Fruit fly (Drosophila melanogaster) whole organism, embryonic: Measurements from ENCODE around the gene CG34417.

Experiments used
- B-H2 ChIP-seq: fragments of 200-800 bp; sonication (Bioruptor generic); optimal IDR thresholded peaks from 2 replicates; lab custom pipeline; 2018; ENCODE audit warnings: missing biosample characterization, mild to moderate bottlenecking, missing genetic modification characterization
- CG11456 ChIP-seq: fragments of 200-800 bp; sonication (Bioruptor generic); IDR thresholded peaks from 3 replicates; pipeline ENCODE4 v1.3.6; 2022; ENCODE audit warnings: missing biosample characterization, missing genetic modification characterization
- CG12104 ChIP-seq: fragments of 200-800 bp; sonication (Bioruptor generic); optimal IDR thresholded peaks from 3 replicates; lab custom pipeline; 2016; ENCODE audit warnings: missing biosample characterization, missing genetic modification characterization
- CG12744 ChIP-seq: fragments of 200-800 bp; sonication (Bioruptor generic); optimal IDR thresholded peaks from 2 replicates; lab custom pipeline; 2016; ENCODE audit warnings: missing biosample characterization, missing genetic modification characterization
- CG13624 ChIP-seq: fragments of 200-800 bp; sonication (Bioruptor generic); optimal IDR thresholded peaks from 2 replicates; lab custom pipeline; 2016; ENCODE audit warnings: missing biosample characterization, missing genetic modification characterization
- CG14710 ChIP-seq: fragments of 200-800 bp; sonication (Bioruptor generic); optimal IDR thresholded peaks from 3 replicates; lab custom pipeline; 2019; ENCODE audit warnings: missing biosample characterization, mild to moderate bottlenecking, missing genetic modification characterization, moderate library complexity
- CG17829 ChIP-seq: fragments of 200-800 bp; optimal IDR thresholded peaks from 2 replicates; lab custom pipeline; 2019; ENCODE audit warnings: missing biosample characterization, mild to moderate bottlenecking, missing genetic modification characterization, moderate library complexity
- CG1792 ChIP-seq: fragments of 200-800 bp; sonication (Bioruptor generic); optimal IDR thresholded peaks from 2 replicates; lab custom pipeline; 2016; ENCODE audit warnings: missing biosample characterization, missing genetic modification characterization
- CG18476 ChIP-seq: fragments of 200-800 bp; sonication (Bioruptor generic); optimal IDR thresholded peaks from 2 replicates; lab custom pipeline; 2016; ENCODE audit warnings: missing biosample characterization, mild to moderate bottlenecking, missing genetic modification characterization
- CG2202 ChIP-seq: fragments of 200-800 bp; sonication (Bioruptor generic); optimal IDR thresholded peaks from 2 replicates; lab custom pipeline; 2018; ENCODE audit warnings: missing biosample characterization, mild to moderate bottlenecking, missing genetic modification characterization
- CG32532 ChIP-seq: fragments of 200-800 bp; sonication (Bioruptor generic); IDR thresholded peaks from 2 replicates; pipeline ENCODE4 v1.3.6; 2022; ENCODE audit warnings: missing biosample characterization, missing genetic modification characterization
- CG3281 ChIP-seq: fragments of 200-800 bp; sonication (Bioruptor generic); optimal IDR thresholded peaks from 3 replicates; lab custom pipeline; 2017; ENCODE audit warnings: missing biosample characterization, mild to moderate bottlenecking, missing genetic modification characterization
- CG34224 ChIP-seq: fragments of 200-800 bp; sonication (Bioruptor generic); IDR thresholded peaks from 3 replicates; pipeline ENCODE4 v1.3.6; 2022; ENCODE audit warnings: missing biosample characterization, missing genetic modification characterization; ENCODE audit not compliant: partially characterized antibody
- CG3838 ChIP-seq: fragments of 200-800 bp; sonication (Bioruptor generic); optimal IDR thresholded peaks from 3 replicates; lab custom pipeline; 2016; ENCODE audit warnings: missing biosample characterization, missing genetic modification characterization
- CG42726 ChIP-seq: fragments of 200-800 bp; sonication (Bioruptor generic); IDR thresholded peaks from 2 replicates; pipeline ENCODE4 v1.3.6; 2022; ENCODE audit warnings: missing biosample characterization, missing genetic modification characterization; ENCODE audit not compliant: partially characterized antibody
- CG4282 ChIP-seq: fragments of 200-800 bp; sonication (Bioruptor generic); optimal IDR thresholded peaks from 2 replicates; lab custom pipeline; 2016; ENCODE audit warnings: missing biosample characterization, missing genetic modification characterization
- CG4617 ChIP-seq: fragments of 200-800 bp; sonication (Bioruptor generic); optimal IDR thresholded peaks from 3 replicates; lab custom pipeline; 2016; ENCODE audit warnings: missing biosample characterization, missing genetic modification characterization, borderline replicate concordance
- CG6272 ChIP-seq: fragments of 200-800 bp; sonication (Bioruptor generic); IDR thresholded peaks from 2 replicates; pipeline ENCODE4 v1.3.6; 2022; ENCODE audit warnings: missing biosample characterization, missing genetic modification characterization
- CG7963 ChIP-seq: fragments of 200-800 bp; sonication (Bioruptor generic); IDR thresholded peaks from 3 replicates; pipeline ENCODE4 v1.3.6; 2022; ENCODE audit warnings: missing biosample characterization, missing genetic modification characterization; ENCODE audit not compliant: partially characterized antibody
- CG7987 ChIP-seq: fragments of 200-800 bp; sonication (Bioruptor generic); optimal IDR thresholded peaks from 2 replicates; lab custom pipeline; 2018; ENCODE audit warnings: missing biosample characterization, mild to moderate bottlenecking, missing genetic modification characterization, moderate library complexity
- CG8281 ChIP-seq: fragments of 200-800 bp; sonication (Bioruptor generic); optimal IDR thresholded peaks from 2 replicates; lab custom pipeline; 2018; ENCODE audit warnings: missing biosample characterization, mild to moderate bottlenecking, missing genetic modification characterization, moderate library complexity
- CG9797 ChIP-seq: fragments of 200-800 bp; sonication (Bioruptor generic); optimal IDR thresholded peaks from 3 replicates; lab custom pipeline; 2018; ENCODE audit warnings: missing biosample characterization, mild to moderate bottlenecking, missing genetic modification characterization
- CG9932 ChIP-seq: fragments of 200-800 bp; sonication (Bioruptor generic); IDR thresholded peaks from 2 replicates; pipeline ENCODE4 v1.3.6; 2022; ENCODE audit warnings: missing biosample characterization, missing genetic modification characterization
- Dip2 ChIP-seq: fragments of 200-800 bp; sonication (Bioruptor generic); IDR thresholded peaks from 2 replicates; pipeline ENCODE4 v1.3.6; 2022; ENCODE audit warnings: missing biosample characterization, missing genetic modification characterization
- Dp ChIP-seq: fragments of 200-800 bp; sonication (Bioruptor generic); optimal IDR thresholded peaks from 2 replicates; lab custom pipeline; 2018; ENCODE audit warnings: missing biosample characterization, mild to moderate bottlenecking, missing genetic modification characterization, moderate library complexity
- HLH54F ChIP-seq: fragments of 200-800 bp; sonication (Bioruptor generic); optimal IDR thresholded peaks from 3 replicates; lab custom pipeline; 2016; ENCODE audit warnings: missing biosample characterization, missing genetic modification characterization
- Hmx ChIP-seq: fragments of 200-800 bp; sonication (Bioruptor generic); optimal IDR thresholded peaks from 2 replicates; lab custom pipeline; 2016; ENCODE audit warnings: missing biosample characterization, missing genetic modification characterization
- MESR4 ChIP-seq: fragments of 200-800 bp; sonication (Bioruptor generic); optimal IDR thresholded peaks from 2 replicates; lab custom pipeline; 2018; ENCODE audit warnings: missing biosample characterization, mild to moderate bottlenecking, missing genetic modification characterization, moderate library complexity
- Med ChIP-seq: fragments of 200-800 bp; sonication (Bioruptor generic); peaks from one replicate; lab custom pipeline; 2016; ENCODE audit warnings: missing biosample characterization, missing genetic modification characterization, mild to moderate bottlenecking, inconsistent platforms, moderate library complexity
- Nf-YB ChIP-seq: fragments of 200-800 bp; sonication (Bioruptor generic); optimal IDR thresholded peaks from 3 replicates; lab custom pipeline; 2019; ENCODE audit warnings: missing biosample characterization, mild to moderate bottlenecking, missing genetic modification characterization, moderate library complexity
- amos ChIP-seq: fragments of 200-800 bp; sonication (Bioruptor generic); IDR thresholded peaks from 2 replicates; pipeline ENCODE4 v1.3.6; 2022; ENCODE audit warnings: missing biosample characterization, missing genetic modification characterization; ENCODE audit not compliant: partially characterized antibody
- croc ChIP-seq: fragments of 200-800 bp; sonication (Bioruptor generic); conservative IDR thresholded peaks from 3 replicates; pipeline ENCODE4 v1.3.6; 2022; ENCODE audit warnings: missing biosample characterization, missing genetic modification characterization
- cwo ChIP-seq: fragments of 200-800 bp; sonication (Bioruptor generic); optimal IDR thresholded peaks from 3 replicates; lab custom pipeline; 2017; ENCODE audit warnings: missing biosample characterization, missing genetic modification characterization, mild to moderate bottlenecking, moderate library complexity, missing genetic modification reagents
- exex ChIP-seq: fragments of 200-800 bp; sonication (Bioruptor generic); optimal IDR thresholded peaks from 4 replicates; lab custom pipeline; 2018; ENCODE audit warnings: missing biosample characterization, mild to moderate bottlenecking, missing genetic modification characterization, moderate library complexity
- fd96Cb ChIP-seq: fragments of 200-800 bp; sonication (Bioruptor generic); optimal IDR thresholded peaks from 2 replicates; lab custom pipeline; 2018; ENCODE audit warnings: missing biosample characterization, mild to moderate bottlenecking, missing genetic modification characterization, moderate library complexity
- ftz-f1 ChIP-seq: fragments of 200-800 bp; sonication (Bioruptor generic); optimal IDR thresholded peaks from 2 replicates; lab custom pipeline; 2016; ENCODE audit warnings: missing biosample characterization, missing genetic modification characterization
- gcm ChIP-seq: fragments of 200-800 bp; sonication (Bioruptor generic); optimal IDR thresholded peaks from 2 replicates; lab custom pipeline; 2019; ENCODE audit warnings: missing biosample characterization, mild to moderate bottlenecking, missing genetic modification characterization, moderate library complexity
- gt ChIP-seq: fragments of 200-800 bp; sonication (Bioruptor generic); IDR thresholded peaks from 2 replicates; pipeline ENCODE4 v1.3.6; 2022; ENCODE audit warnings: missing biosample characterization, missing genetic modification characterization
- insv ChIP-seq, 2 experiments: fragments of 200-800 bp; sonication (Bioruptor generic); optimal IDR thresholded peaks; 3 replicates each; lab custom pipeline; 2016 to 2018; ENCODE audit warnings: missing biosample characterization in 2 of 2, missing genetic modification characterization in 2 of 2
- maf-S ChIP-seq: fragments of 200-800 bp; sonication (Bioruptor generic); optimal IDR thresholded peaks from 2 replicates; lab custom pipeline; 2016; ENCODE audit warnings: missing biosample characterization, missing genetic modification characterization
- nau ChIP-seq: fragments of 200-800 bp; sonication (Bioruptor generic); optimal IDR thresholded peaks from 3 replicates; lab custom pipeline; 2017; ENCODE audit warnings: missing biosample characterization, mild to moderate bottlenecking, missing genetic modification characterization, missing genetic modification reagents
- otp ChIP-seq: fragments of 200-800 bp; sonication (Bioruptor generic); IDR thresholded peaks from 3 replicates; pipeline ENCODE4, ENCODE4 v1.3.6; 2022; ENCODE audit warnings: missing biosample characterization, missing genetic modification characterization
- pros ChIP-seq: fragments of 200-800 bp; sonication (Bioruptor generic); optimal IDR thresholded peaks from 3 replicates; lab custom pipeline; 2019; ENCODE audit warnings: missing biosample characterization, mild to moderate bottlenecking, missing genetic modification characterization, moderate library complexity
- rib ChIP-seq: fragments of 200-800 bp; sonication (Bioruptor generic); IDR thresholded peaks from 2 replicates; pipeline ENCODE4 v1.3.6; 2022; ENCODE audit warnings: missing biosample characterization, missing genetic modification characterization
- row ChIP-seq: fragments of 200-800 bp; sonication (Bioruptor generic); IDR thresholded peaks from 3 replicates; pipeline ENCODE4 v1.3.6; 2022; ENCODE audit warnings: missing biosample characterization, missing genetic modification characterization
- seq ChIP-seq: fragments of 200-800 bp; sonication (Bioruptor generic); IDR thresholded peaks from 2 replicates; pipeline ENCODE4 v1.3.6; 2022; ENCODE audit warnings: missing biosample characterization, missing genetic modification characterization
- stwl ChIP-seq: fragments of 200-800 bp; sonication (Bioruptor generic); optimal IDR thresholded peaks from 3 replicates; lab custom pipeline; 2018; ENCODE audit warnings: missing biosample characterization, mild to moderate bottlenecking, missing genetic modification characterization, moderate library complexity
- sug ChIP-seq: fragments of 200-800 bp; optimal IDR thresholded peaks from 2 replicates; lab custom pipeline; 2019; ENCODE audit warnings: missing biosample characterization, mild to moderate bottlenecking, missing genetic modification characterization, moderate library complexity
- wek ChIP-seq: fragments of 200-800 bp; sonication (Bioruptor generic); optimal IDR thresholded peaks from 3 replicates; lab custom pipeline; 2018; ENCODE audit warnings: missing biosample characterization, mild to moderate bottlenecking, missing genetic modification characterization, moderate library complexity
- zfh2 ChIP-seq: fragments of 200-800 bp; sonication (Bioruptor generic); optimal IDR thresholded peaks from 2 replicates; lab custom pipeline; 2016; ENCODE audit warnings: missing biosample characterization, missing genetic modification characterization

CG34417 gene

DNA sequence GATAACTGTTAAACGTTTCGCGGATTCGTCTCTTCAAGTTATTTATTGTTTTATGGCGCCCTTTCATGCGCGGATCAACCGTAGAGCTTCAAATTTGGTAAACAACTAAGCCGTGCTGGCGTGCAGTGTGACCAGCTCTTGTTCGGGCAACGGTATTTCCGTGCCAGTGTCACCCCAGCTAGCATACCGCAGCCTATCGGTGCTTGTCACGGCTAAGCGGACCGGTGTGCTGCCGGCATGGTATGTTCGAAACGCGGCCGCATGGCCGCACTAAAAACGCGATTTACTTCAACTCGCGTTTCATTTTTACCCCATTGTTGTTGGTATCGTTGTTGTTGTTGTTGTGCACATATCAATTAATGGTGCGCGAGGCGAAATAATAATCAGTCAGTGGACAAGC, 16.4 kb upstream of the CG34417 start, which contains the start of the genes CG42340 and CG3918 (continued):
- TF ChIP-seq CG42726 (GFP tag; lab: Robert Waterston, UW): peak; percentile 76; the same call in 1 of the 2 replicates
- TF ChIP-seq amos (GFP tag; lab: Robert Waterston, UW): peak; percentile 66
- peak; percentile 40 for TF ChIP-seq CG13624 (GFP tag; lab: Kevin White, UChicago)
- no peak for TF ChIP-seq CG6272
- TF ChIP-seq exex (tag; lab: Kevin White, UChicago): peak; percentile 44
- no peak for TF ChIP-seq pros
- TF ChIP-seq gt (GFP tag; lab: Robert Waterston, UW): no peak
- TF ChIP-seq CG12744 (GFP tag; lab: Kevin White, UChicago): no peak
- TF ChIP-seq gcm (GFP tag; lab: Kevin White, UChicago): peak; percentile 28
- peak; percentile 80 for TF ChIP-seq Med (GFP tag; lab: Kevin White, UChicago)
- TF ChIP-seq CG7987 (GFP tag; lab: Kevin White, UChicago): peak; percentile 50
- peak; percentile 44; the same call in 1 of the 3 replicates for TF ChIP-seq row (GFP tag; lab: Robert Waterston, UW)
- peak; percentile 53 for TF ChIP-seq CG9932 (GFP tag; lab: Robert Waterston, UW)
- TF ChIP-seq fd96Cb: no peak
- TF ChIP-seq Nf-YB (GFP tag; lab: Kevin White, UChicago): peak; percentile 7
- no peak for TF ChIP-seq HLH54F (GFP tag; lab: Kevin White, UChicago)
- peak; percentile 36 for TF ChIP-seq B-H2 (GFP tag; lab: Kevin White, UChicago)

DNA sequence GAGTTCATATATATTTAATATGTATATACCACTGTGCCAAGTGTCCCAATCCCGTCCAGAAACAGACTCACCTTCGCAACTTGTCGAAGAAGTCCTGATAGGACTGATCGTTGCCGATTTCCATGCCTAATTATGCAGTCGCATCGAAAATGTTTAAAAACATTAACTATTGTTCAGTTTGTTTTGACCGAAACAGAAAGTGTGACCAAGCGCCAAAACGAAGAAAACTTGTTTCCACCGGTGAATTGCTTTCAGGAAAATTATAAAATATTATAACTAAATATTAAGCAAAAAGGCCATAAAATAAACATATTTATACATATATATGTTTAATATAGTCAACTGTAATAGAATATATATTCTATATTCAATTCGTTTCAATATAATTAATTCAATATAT, 12.9 kb upstream of the CG34417 start, which contains the start of gene CG3342:
CG3342 (minus strand) TSS at position 209 of the 400 bp plus-strand sequence.
- TF ChIP-seq sug (no peak), insv (GFP tag; optimal IDR thresholded peaks at IDR 0.05; lab: Kevin White, UChicago) (no peak), otp (no peak), CG12104 (GFP tag; lab: Kevin White, UChicago) (no peak), Hmx (GFP tag; lab: Kevin White, UChicago) (no peak), CG1792 (GFP tag; lab: Kevin White, UChicago) (no peak), CG4282 (GFP tag; lab: Kevin White, UChicago) (no peak), CG3281 (no peak), Dp (GFP tag; lab: Kevin White, UChicago) (no peak), rib (GFP tag; lab: Robert Waterston, UW) (no peak), ftz-f1 (GFP tag; lab: Kevin White, UChicago) (no peak), CG32532 (GFP tag; lab: Robert Waterston, UW) (no peak), Dip2 (no peak), MESR4 (peak; percentile 5), CG2202 (no peak), croc (GFP tag; lab: Robert Waterston, UW) (no peak), cwo (GFP tag; lab: Kevin White, UChicago) (no peak), CG3838 (GFP tag; lab: Kevin White, UChicago) (no peak), CG34224 (GFP tag; lab: Robert Waterston, UW) (no peak), CG18476 (GFP tag; lab: Kevin White, UChicago) (no peak), CG9797 (GFP tag; lab: Kevin White, UChicago) (peak; percentile 9), seq (GFP tag; lab: Robert Waterston, UW) (no peak), wek (no peak), CG7963 (GFP tag; lab: Robert Waterston, UW) (no peak), CG4617 (peak; percentile 6), CG17829 (tag; lab: Kevin White, UChicago) (no peak), stwl (tag; lab: Kevin White, UChicago) (peak; percentile 36), CG14710 (tag; lab: Kevin White, UChicago) (peak; percentile 41), maf-S (GFP tag; lab: Kevin White, UChicago) (no peak), CG11456 (no peak), nau (GFP tag; lab: Kevin White, UChicago) (no peak), CG8281 (tag; lab: Kevin White, UChicago) (no peak), exex (tag; lab: Kevin White, UChicago) (no peak), zfh2 (GFP tag; lab: Kevin White, UChicago) (no peak)
